Worm (Caenorhabditis elegans) whole organism, L2 larva: ENCODE data around the gene grl-7.

Source experiments
- C34F6.9 ChIP-seq: fragments of 150-350 bp; optimal IDR thresholded peaks from 2 replicates; lab custom pipeline; 2014; ENCODE audit warnings: missing biosample characterization, missing genetic modification characterization
- F13H6.1 ChIP-seq: sonication (generic microtip); optimal IDR thresholded peaks from 2 replicates; lab custom pipeline; 2016; ENCODE audit warnings: missing genetic modification characterization, missing compliant biosample characterization
- R02D3.7 ChIP-seq: fragments of 150-350 bp; optimal IDR thresholded peaks from 2 replicates; lab custom pipeline; 2014; ENCODE audit warnings: missing biosample characterization, missing genetic modification characterization
- Y55F3AM.14 ChIP-seq: fragments of 200-800 bp; sonication (Bioruptor generic); optimal IDR thresholded peaks from 2 replicates; lab custom pipeline; 2018; ENCODE audit warnings: mild to moderate bottlenecking, missing genetic modification characterization, missing compliant biosample characterization
- ZK546.5 ChIP-seq: sonication (generic microtip); optimal IDR thresholded peaks from 2 replicates; lab custom pipeline; 2017; ENCODE audit warnings: missing biosample characterization, missing genetic modification characterization
- alr-1 ChIP-seq: fragments of 150-350 bp; optimal IDR thresholded peaks from 2 replicates; lab custom pipeline; 2014; ENCODE audit warnings: missing biosample characterization, missing genetic modification characterization
- aly-2 ChIP-seq: fragments of 150-350 bp; optimal IDR thresholded peaks from 2 replicates; lab custom pipeline; 2014; ENCODE audit warnings: missing biosample characterization, missing genetic modification characterization
- ama-1 ChIP-seq: fragments of 150-350 bp; optimal IDR thresholded peaks from 2 replicates; lab custom pipeline; 2018; ENCODE audit warnings: inconsistent platforms
- blmp-1 ChIP-seq: sonication (generic microtip); optimal IDR thresholded peaks from 2 replicates; lab custom pipeline; 2017; ENCODE audit warnings: missing genetic modification characterization, mild to moderate bottlenecking, missing compliant biosample characterization, antibody characterized with exemption, moderate library complexity; ENCODE audit not compliant: insufficient read depth
- ceh-16 ChIP-seq: fragments of 150-350 bp; optimal IDR thresholded peaks from 2 replicates; lab custom pipeline; 2014; ENCODE audit warnings: missing biosample characterization, missing genetic modification characterization
- ceh-82 ChIP-seq: fragments of 150-350 bp; optimal IDR thresholded peaks from 2 replicates; lab custom pipeline; 2014; ENCODE audit warnings: missing biosample characterization, missing genetic modification characterization
- crh-2 ChIP-seq: sonication (generic microtip); optimal IDR thresholded peaks from 2 replicates; lab custom pipeline; 2017; ENCODE audit warnings: missing biosample characterization, missing genetic modification characterization
- dmd-4 ChIP-seq: sonication (generic microtip); optimal IDR thresholded peaks from 2 replicates; lab custom pipeline; 2017; ENCODE audit warnings: missing biosample characterization, missing genetic modification characterization
- egl-27 ChIP-seq: sonication (generic microtip); optimal IDR thresholded peaks from 3 replicates; lab custom pipeline; 2017; ENCODE audit warnings: missing biosample characterization, missing genetic modification reagents, missing genetic modification characterization
- elt-1 ChIP-seq: fragments of 150-350 bp; optimal IDR thresholded peaks from 2 replicates; lab custom pipeline; 2014; ENCODE audit warnings: missing biosample characterization, missing genetic modification characterization
- fos-1 ChIP-seq: fragments of 150-350 bp; optimal IDR thresholded peaks from 2 replicates; lab custom pipeline; 2014; ENCODE audit warnings: missing biosample characterization, missing genetic modification characterization
- gmeb-1 ChIP-seq: fragments of 150-350 bp; optimal IDR thresholded peaks from 2 replicates; lab custom pipeline; 2014; ENCODE audit warnings: missing biosample characterization, missing genetic modification characterization
- lin-11 ChIP-seq: fragments of 150-350 bp; sonication (generic microtip); optimal IDR thresholded peaks from 2 replicates; lab custom pipeline; 2014; ENCODE audit warnings: missing biosample characterization, missing genetic modification characterization, inconsistent platforms, mixed read lengths
- lin-13 ChIP-seq: fragments of 150-350 bp; optimal IDR thresholded peaks from 2 replicates; lab custom pipeline; 2014; ENCODE audit warnings: missing biosample characterization, missing genetic modification reagents, missing genetic modification characterization
- lin-39 ChIP-seq: fragments of 150-350 bp; optimal IDR thresholded peaks from 2 replicates; lab custom pipeline; 2014; ENCODE audit warnings: missing biosample characterization, missing genetic modification reagents, missing genetic modification characterization
- lsy-2 ChIP-seq, 2 experiments: fragments of 150-350 bp in 1 of 2; sonication (generic microtip) in 1 of 2; optimal IDR thresholded peaks; 2 replicates each; lab custom pipeline; 2014 to 2017; ENCODE audit warnings: missing biosample characterization in 2 of 2, missing genetic modification characterization in 2 of 2
- mab-5 ChIP-seq: fragments of 150-350 bp; optimal IDR thresholded peaks from 2 replicates; lab custom pipeline; 2014; ENCODE audit warnings: missing biosample characterization, missing genetic modification characterization
- mbf-1 ChIP-seq: sonication (generic microtip); optimal IDR thresholded peaks from 2 replicates; lab custom pipeline; 2017; ENCODE audit warnings: missing biosample characterization, missing genetic modification characterization
- mdl-1 ChIP-seq, 2 experiments: fragments of 150-350 bp in 1 of 2; sonication (generic microtip) in 1 of 2; optimal IDR thresholded peaks; 2 replicates each; lab custom pipeline; 2017; ENCODE audit warnings: missing biosample characterization in 2 of 2, missing genetic modification characterization in 2 of 2
- nhr-10 ChIP-seq: sonication (generic microtip); optimal IDR thresholded peaks from 2 replicates; lab custom pipeline; 2017; ENCODE audit warnings: missing biosample characterization, missing genetic modification characterization
- nhr-11 ChIP-seq: fragments of 150-350 bp; optimal IDR thresholded peaks from 2 replicates; lab custom pipeline; 2014; ENCODE audit warnings: missing biosample characterization, missing genetic modification characterization
- nhr-12 ChIP-seq: fragments of 150-350 bp; optimal IDR thresholded peaks from 2 replicates; lab custom pipeline; 2014; ENCODE audit warnings: missing biosample characterization, missing genetic modification characterization
- nhr-129 ChIP-seq: fragments of 150-350 bp; optimal IDR thresholded peaks from 2 replicates; lab custom pipeline; 2014; ENCODE audit warnings: missing biosample characterization, missing genetic modification characterization
- nhr-21 ChIP-seq: fragments of 150-350 bp; optimal IDR thresholded peaks from 2 replicates; lab custom pipeline; 2014; ENCODE audit warnings: missing biosample characterization, missing genetic modification characterization
- nhr-23 ChIP-seq: fragments of 150-350 bp; optimal IDR thresholded peaks from 2 replicates; lab custom pipeline; 2014; ENCODE audit warnings: missing biosample characterization, missing genetic modification reagents, missing genetic modification characterization
- nhr-237 ChIP-seq: fragments of 150-350 bp; optimal IDR thresholded peaks from 2 replicates; lab custom pipeline; 2014; ENCODE audit warnings: missing biosample characterization, missing genetic modification characterization
- nhr-25 ChIP-seq: fragments of 150-350 bp; sonication (generic microtip); optimal IDR thresholded peaks from 3 replicates; lab custom pipeline; 2014; ENCODE audit warnings: missing biosample characterization, missing genetic modification characterization
- nhr-6 ChIP-seq: fragments of 150-350 bp; optimal IDR thresholded peaks from 2 replicates; lab custom pipeline; 2014; ENCODE audit warnings: missing biosample characterization, missing genetic modification characterization
- nhr-77 ChIP-seq: fragments of 150-350 bp; optimal IDR thresholded peaks from 2 replicates; lab custom pipeline; 2014; ENCODE audit warnings: missing biosample characterization, missing genetic modification characterization
- peb-1 ChIP-seq: fragments of 150-350 bp; optimal IDR thresholded peaks from 2 replicates; lab custom pipeline; 2014; ENCODE audit warnings: missing biosample characterization, missing genetic modification characterization
- sem-4 ChIP-seq: fragments of 150-350 bp; optimal IDR thresholded peaks from 2 replicates; lab custom pipeline; 2014; ENCODE audit warnings: missing biosample characterization, missing genetic modification reagents, missing genetic modification characterization
- skn-1 ChIP-seq: sonication (generic microtip); optimal IDR thresholded peaks from 2 replicates; lab custom pipeline; 2017; ENCODE audit warnings: missing biosample characterization, missing genetic modification characterization
- sma-3 ChIP-seq: sonication (generic microtip); optimal IDR thresholded peaks from 2 replicates; lab custom pipeline; 2016; ENCODE audit warnings: missing genetic modification reagents, missing genetic modification characterization, missing compliant biosample characterization
- sma-9 ChIP-seq, 2 experiments: fragments of 150-350 bp in 1 of 2; sonication (generic microtip) in 1 of 2; optimal IDR thresholded peaks; 2 replicates each; lab custom pipeline; 2014 to 2016; ENCODE audit warnings: missing genetic modification characterization in 2 of 2, mild to moderate bottlenecking in 1 of 2, missing biosample characterization in 1 of 2, missing compliant biosample characterization in 1 of 2, missing genetic modification reagents in 1 of 2, moderate library complexity in 1 of 2
- snpc-4 ChIP-seq: fragments of 150-350 bp; optimal IDR thresholded peaks from 2 replicates; lab custom pipeline; 2014; ENCODE audit warnings: missing biosample characterization, missing genetic modification characterization
- unc-55 ChIP-seq: fragments of 150-350 bp; sonication (generic microtip); optimal IDR thresholded peaks from 3 replicates; lab custom pipeline; 2014; ENCODE audit warnings: missing biosample characterization, missing genetic modification reagents, missing genetic modification characterization
- unc-62 ChIP-seq: fragments of 150-350 bp; optimal IDR thresholded peaks from 2 replicates; lab custom pipeline; 2014; ENCODE audit warnings: missing biosample characterization, missing genetic modification reagents, missing genetic modification characterization
- ztf-1 ChIP-seq: fragments of 200-800 bp; sonication (Bioruptor generic); conservative IDR thresholded peaks from 2 replicates; pipeline ENCODE4 v1.3.6; 2022; ENCODE audit warnings: missing genetic modification characterization, missing compliant biosample characterization
- ztf-11 ChIP-seq: sonication (generic microtip); optimal IDR thresholded peaks from 2 replicates; lab custom pipeline; 2017; ENCODE audit warnings: missing biosample characterization, missing genetic modification characterization
- ztf-4 ChIP-seq: fragments of 150-350 bp; optimal IDR thresholded peaks from 2 replicates; lab custom pipeline; 2014; ENCODE audit warnings: missing biosample characterization, missing genetic modification characterization

grl-7 gene

DNA sequence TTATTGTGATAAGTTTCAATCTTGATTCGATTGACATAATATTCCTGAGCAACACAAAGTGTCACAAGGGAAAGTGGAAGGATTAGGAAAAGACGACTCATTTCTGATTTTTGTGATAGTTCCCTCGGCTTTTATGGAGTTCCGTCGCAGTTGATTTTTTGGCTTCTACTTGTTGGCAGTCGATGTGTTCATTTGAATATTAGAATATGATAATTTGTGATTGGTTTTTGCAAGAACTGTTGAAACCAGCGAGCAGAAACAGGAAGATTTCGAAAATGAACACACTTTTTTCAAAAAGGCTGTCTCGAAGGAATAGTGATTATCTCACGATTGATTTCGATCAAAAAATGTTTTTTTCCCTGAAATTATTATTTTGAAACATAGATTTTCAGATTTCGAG lies 12.6 kb downstream of the grl-7 start, which contains the start of gene T02E9.6:
Gene T02E9.6, minus strand, starts transcription at position 101 of the 400 bp plus-strand sequence.
- TF ChIP-seq ceh-82 (tag; lab: Kevin White, UChicago) = no peak
- no peak for TF ChIP-seq F13H6.1 (tag; lab: Kevin White, UChicago)
- no peak for TF ChIP-seq C34F6.9 (tag; lab: Kevin White, UChicago)
- TF ChIP-seq lin-11 = no peak
- no peak for TF ChIP-seq nhr-25 (tag; lab: Kevin White, UChicago)
- no peak for TF ChIP-seq crh-2 (tag; lab: Kevin White, UChicago)
- TF ChIP-seq nhr-237 (tag; lab: Kevin White, UChicago) = no peak
- TF ChIP-seq ztf-11 (tag; lab: Kevin White, UChicago) = no peak
- no peak for TF ChIP-seq nhr-10 (tag; lab: Kevin White, UChicago)
- TF ChIP-seq mab-5 = no peak
- no peak for TF ChIP-seq lin-13 (GFP tag; lab: Kevin White, UChicago)
- no peak for TF ChIP-seq gmeb-1
- TF ChIP-seq lsy-2 (tag; optimal IDR thresholded peaks at IDR 0.05; lab: Kevin White, UChicago) = no peak
- TF ChIP-seq unc-55 = no peak
- no peak for TF ChIP-seq blmp-1 (tag; lab: Kevin White, UChicago)
- TF ChIP-seq ZK546.5 (tag; lab: Kevin White, UChicago) = no peak
- TF ChIP-seq ztf-4 (tag; lab: Kevin White, UChicago) = no peak
- TF ChIP-seq skn-1 (tag; lab: Kevin White, UChicago) = no peak

DNA sequence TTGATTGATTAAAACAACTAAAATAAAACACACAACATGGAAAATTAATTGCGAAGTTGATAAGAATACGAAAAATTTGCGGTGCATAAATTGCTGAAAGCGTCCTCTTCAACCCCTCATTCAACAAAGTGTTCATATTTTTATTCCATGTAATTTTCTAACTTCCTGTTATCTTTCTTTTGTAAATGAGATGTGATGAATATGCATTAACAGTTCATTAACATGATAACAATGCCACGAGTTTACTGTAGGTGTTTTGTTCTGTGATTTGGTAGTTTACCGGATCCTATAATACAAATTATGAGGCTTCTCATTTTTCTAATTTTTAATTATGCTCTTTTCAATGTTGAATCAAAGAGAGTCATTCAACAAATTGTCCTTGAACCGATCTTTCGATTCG lies 17.7 kb downstream of the grl-7 start, which contains the start of gene F47G9.6:
Gene F47G9.6, plus strand, starts transcription at position 301 of the 400 bp plus-strand sequence.
- TF ChIP-seq nhr-77 (tag; lab: Kevin White, UChicago) = no peak
- no peak for TF ChIP-seq nhr-237 (tag; lab: Kevin White, UChicago)
- TF ChIP-seq nhr-12 (tag; lab: Kevin White, UChicago) = no peak
- TF ChIP-seq ztf-11 (tag; lab: Kevin White, UChicago) = no peak
- TF ChIP-seq peb-1 (tag; lab: Kevin White, UChicago) = no peak
- no peak for TF ChIP-seq sem-4 (tag; lab: Kevin White, UChicago)
- TF ChIP-seq nhr-129 (tag; lab: Kevin White, UChicago) = no peak
- TF ChIP-seq aly-2 = no peak
- TF ChIP-seq lin-13 (GFP tag; lab: Kevin White, UChicago) = no peak
- no peak for TF ChIP-seq mab-5
- no peak for TF ChIP-seq nhr-11 (tag; lab: Kevin White, UChicago)
- TF ChIP-seq egl-27 (tag; lab: Kevin White, UChicago) = no peak
- TF ChIP-seq alr-1 (tag; lab: Kevin White, UChicago) = no peak
- no peak for TF ChIP-seq ztf-1 (GFP tag; lab: Robert Waterston, UW)
- TF ChIP-seq nhr-25 (tag; lab: Kevin White, UChicago) = no peak
- no peak for TF ChIP-seq lin-11

DNA sequence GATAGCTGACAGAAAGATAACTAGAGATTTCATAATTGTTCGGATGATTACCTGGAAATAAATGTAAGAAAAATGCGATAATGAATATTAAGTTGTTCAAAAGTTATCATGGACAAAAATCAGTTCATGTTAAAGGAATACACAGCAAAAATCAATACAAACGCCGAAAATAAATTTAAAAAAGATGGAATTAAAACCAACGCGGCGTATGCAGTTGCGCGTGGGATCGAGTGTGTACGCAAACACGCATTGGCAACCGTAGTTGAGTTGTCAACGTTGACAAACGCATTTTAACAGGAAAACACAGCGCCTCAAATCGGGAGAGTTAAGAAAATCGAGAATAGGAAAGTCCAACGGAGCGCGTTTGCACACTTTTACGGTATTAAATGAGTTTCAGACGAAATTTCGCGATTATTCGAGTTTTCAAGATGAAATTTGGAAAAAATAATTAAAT lies 19.9 kb downstream of the grl-7 start, which contains the start of gene tmed-10:
Gene tmed-10, minus strand, starts transcription at position 51 of the 454 bp plus-strand sequence.
- TF ChIP-seq nhr-6 = no peak
- TF ChIP-seq ztf-4 (tag; lab: Kevin White, UChicago) = no peak
- no peak for TF ChIP-seq ztf-11 (tag; lab: Kevin White, UChicago)
- no peak for TF ChIP-seq alr-1 (tag; lab: Kevin White, UChicago)
- no peak for TF ChIP-seq elt-1 (tag; lab: Kevin White, UChicago)
- no peak for TF ChIP-seq egl-27 (tag; lab: Kevin White, UChicago)
- TF ChIP-seq lin-11 = no peak
- TF ChIP-seq ceh-82 (tag; lab: Kevin White, UChicago) = no peak
- peak; percentile 33 for TF ChIP-seq fos-1
- TF ChIP-seq nhr-23 = no peak
- peak; percentile 61 for TF ChIP-seq unc-55
- no peak for TF ChIP-seq ztf-1 (GFP tag; lab: Robert Waterston, UW)
- peak; percentile 77 for TF ChIP-seq C34F6.9 (tag; lab: Kevin White, UChicago)
- no peak for TF ChIP-seq nhr-10 (tag; lab: Kevin White, UChicago)
- TF ChIP-seq snpc-4 (tag; lab: Kevin White, UChicago) = peak; percentile 12
- no peak for TF ChIP-seq lin-39 (tag; lab: Kevin White, UChicago)
- TF ChIP-seq sma-9 (GFP tag; optimal IDR thresholded peaks at IDR 0.05; lab: Kevin White, UChicago) = peak; percentile 63
- TF ChIP-seq sma-9 (tag; optimal IDR thresholded peaks at IDR 0.05; lab: Kevin White, UChicago) = no peak
- TF ChIP-seq lin-13 (GFP tag; lab: Kevin White, UChicago) = peak; percentile 6
- no peak for TF ChIP-seq sem-4 (tag; lab: Kevin White, UChicago)
- no peak for TF ChIP-seq nhr-11 (tag; lab: Kevin White, UChicago)
- peak; percentile 80 for TF ChIP-seq crh-2 (tag; lab: Kevin White, UChicago)
- TF ChIP-seq nhr-12 (tag; lab: Kevin White, UChicago) = no peak
- TF ChIP-seq nhr-21 (tag; lab: Kevin White, UChicago) = no peak
- TF ChIP-seq ZK546.5 (tag; lab: Kevin White, UChicago) = no peak
- TF ChIP-seq blmp-1 (tag; lab: Kevin White, UChicago) = no peak
- no peak for TF ChIP-seq nhr-237 (tag; lab: Kevin White, UChicago)
- TF ChIP-seq dmd-4 (tag; lab: Kevin White, UChicago) = no peak
- no peak for TF ChIP-seq peb-1 (tag; lab: Kevin White, UChicago)
- no peak for TF ChIP-seq Y55F3AM.14
- no peak for TF ChIP-seq R02D3.7
- TF ChIP-seq nhr-77 (tag; lab: Kevin White, UChicago) = no peak
- no peak for TF ChIP-seq mdl-1 (tag; optimal IDR thresholded peaks at IDR 0.05; lab: Kevin White, UChicago)
- TF ChIP-seq nhr-25 (tag; lab: Kevin White, UChicago) = no peak
- TF ChIP-seq aly-2 = no peak
- no peak for TF ChIP-seq unc-62 (GFP tag; lab: Kevin White, UChicago)
- peak; percentile 54 for TF ChIP-seq sma-3 (GFP tag; lab: Kevin White, UChicago)
- no peak for TF ChIP-seq ceh-16 (tag; lab: Kevin White, UChicago)
- TF ChIP-seq mbf-1 (tag; lab: Kevin White, UChicago) = no peak
- peak; percentile 69 for TF ChIP-seq nhr-129 (tag; lab: Kevin White, UChicago)
- TF ChIP-seq ama-1 (lab: Kevin White, UChicago) = no peak
